Worm (Caenorhabditis elegans): Measurements from ENCODE around the gene bca-2.

The bca-2 gene

ce11 chrIV:17099113-17099512, 935 bp downstream of the bca-2 start (continued):
- TF ChIP-seq pqm-1 (tag; optimal IDR thresholded peaks at IDR 0.05) (no peak), lim-6 (tag; optimal IDR thresholded peaks at IDR 0.05) (peak; percentile 7), elt-2 (tag; optimal IDR thresholded peaks at IDR 0.05) (no peak), unc-55 (GFP tag; optimal IDR thresholded peaks at IDR 0.05) (no peak), K02D7.2 (tag; optimal IDR thresholded peaks at IDR 0.05) (no peak), ztf-16 (tag; optimal IDR thresholded peaks at IDR 0.05) (no peak), dve-1 (tag; optimal IDR thresholded peaks at IDR 0.05) (no peak), pag-3 (tag; optimal IDR thresholded peaks at IDR 0.05; ENCODE audit: borderline replicate concordance) (no peak), madf-2 (tag; optimal IDR thresholded peaks at IDR 0.05) (no peak), ceh-18 (tag; optimal IDR thresholded peaks at IDR 0.05) (no peak), hlh-8 (tag; optimal IDR thresholded peaks at IDR 0.05) (no peak), ttx-3 (tag; optimal IDR thresholded peaks at IDR 0.05) (no peak), odd-2 (tag; optimal IDR thresholded peaks at IDR 0.05) (no peak), hlh-6 (tag; optimal IDR thresholded peaks at IDR 0.05) (peak; percentile 43), mec-3 (tag; optimal IDR thresholded peaks at IDR 0.05; ENCODE audit: borderline replicate concordance) (no peak), ceh-31 (tag; optimal IDR thresholded peaks at IDR 0.05) (peak; percentile 75), unc-3 (GFP tag; conservative IDR thresholded peaks at IDR 0.05) (no peak), unc-3 (tag; optimal IDR thresholded peaks at IDR 0.05) (no peak), sdc-2 (tag; optimal IDR thresholded peaks at IDR 0.05) (no peak), lin-11 (tag; optimal IDR thresholded peaks at IDR 0.05) (no peak), K09A11.1 (tag; optimal IDR thresholded peaks at IDR 0.05; ENCODE audit: insufficient read depth) (no peak), fkh-6 (tag; optimal IDR thresholded peaks at IDR 0.05) (peak; percentile 9), unc-42 (tag; optimal IDR thresholded peaks at IDR 0.05) (no peak), sox-2 (GFP tag; IDR thresholded peaks at IDR 0.05) (no peak), rnt-1 (tag; optimal IDR thresholded peaks at IDR 0.05) (peak; percentile 26), ceh-19 (GFP tag; optimal IDR thresholded peaks at IDR 0.05) (no peak), zip-5 (tag; optimal IDR thresholded peaks at IDR 0.05) (peak; percentile 38), nhr-11 (tag; optimal IDR thresholded peaks at IDR 0.05) (no peak), fax-1 (tag; optimal IDR thresholded peaks at IDR 0.05) (peak; percentile 61), tbx-7 (tag; optimal IDR thresholded peaks at IDR 0.05) (peak; percentile 52), pros-1 (tag; optimal IDR thresholded peaks at IDR 0.05) (no peak), ama-1 (optimal IDR thresholded peaks at IDR 0.05) (no peak), Y22D7AL.16 (tag; optimal IDR thresholded peaks at IDR 0.05) (no peak), ets-4 (tag; optimal IDR thresholded peaks at IDR 0.05) (peak; percentile 10), hlh-30 (tag; optimal IDR thresholded peaks at IDR 0.05; ENCODE audit: insufficient read depth) (no peak), ref-2 (tag; optimal IDR thresholded peaks at IDR 0.05) (peak; percentile 84), ceh-30 (tag; optimal IDR thresholded peaks at IDR 0.05) (no peak), ceh-22 (tag; optimal IDR thresholded peaks at IDR 0.05) (no peak), ceh-14 (tag; optimal IDR thresholded peaks at IDR 0.05) (peak; percentile 19), nfya-1 (tag; optimal IDR thresholded peaks at IDR 0.05) (no peak), che-1 (tag; optimal IDR thresholded peaks at IDR 0.05) (no peak), unc-86 (tag; optimal IDR thresholded peaks at IDR 0.05) (no peak), syd-9 (tag; optimal IDR thresholded peaks at IDR 0.05) (no peak)

DNA sequence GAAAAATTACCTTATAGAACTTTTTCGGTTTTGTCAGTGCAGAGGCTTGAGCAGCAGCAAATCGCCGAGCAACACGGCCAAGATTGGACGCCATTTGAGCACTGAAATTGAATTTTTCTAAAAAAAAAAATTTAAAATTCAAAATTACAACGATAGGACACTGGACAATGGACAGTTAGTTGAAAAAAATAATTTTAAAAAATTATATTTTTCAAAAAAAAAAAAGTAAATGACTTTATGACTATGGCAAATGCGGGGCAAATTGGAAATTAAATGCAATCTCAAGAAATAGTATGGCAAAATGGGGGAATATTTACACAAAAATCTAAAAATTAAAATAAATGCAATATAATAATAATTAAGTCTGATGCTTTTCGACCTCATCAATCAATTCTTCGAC, 3.9 kb downstream of the bca-2 start, which contains the start of gene Y116A8C.27:
Gene Y116A8C.27 (minus strand): TSS at position 101 of the 400 bp plus-strand sequence.
- no peak for TF ChIP-seq pqm-1 (tag; optimal IDR thresholded peaks at IDR 0.05)
- TF ChIP-seq tbx-2 (tag; optimal IDR thresholded peaks at IDR 0.05) = no peak
- no peak for TF ChIP-seq tbx-7 (tag; optimal IDR thresholded peaks at IDR 0.05)
- TF ChIP-seq ceh-9 (tag; optimal IDR thresholded peaks at IDR 0.05) = no peak
- no peak for TF ChIP-seq ceh-31 (tag; optimal IDR thresholded peaks at IDR 0.05)
- no peak for TF ChIP-seq hlh-6 (tag; optimal IDR thresholded peaks at IDR 0.05)
- no peak for TF ChIP-seq ceh-45 (GFP tag; IDR thresholded peaks at IDR 0.05)
- no peak for TF ChIP-seq K09A11.1 (tag; optimal IDR thresholded peaks at IDR 0.05; ENCODE audit: insufficient read depth)
- no peak for TF ChIP-seq ama-1 (optimal IDR thresholded peaks at IDR 0.05)
- no peak for TF ChIP-seq pha-2 (tag; optimal IDR thresholded peaks at IDR 0.05)
- no peak for TF ChIP-seq ceh-2 (tag; optimal IDR thresholded peaks at IDR 0.05)
- TF ChIP-seq fax-1 (tag; optimal IDR thresholded peaks at IDR 0.05) = no peak
